Worm (Caenorhabditis elegans) whole organism, L4 larva: ENCODE data around the gene epi-1.

Experiments used
- daf-12 ChIP-seq: fragments of 150-350 bp; optimal IDR thresholded peaks from 2 replicates; lab custom pipeline; 2014; ENCODE audit warnings: missing biosample characterization, missing genetic modification reagents, missing genetic modification characterization
- fos-1 ChIP-seq: fragments of 150-350 bp; optimal IDR thresholded peaks from 2 replicates; lab custom pipeline; 2014; ENCODE audit warnings: missing biosample characterization, missing genetic modification characterization
- lin-39 ChIP-seq: fragments of 150-350 bp; optimal IDR thresholded peaks from 2 replicates; lab custom pipeline; 2014; ENCODE audit warnings: missing biosample characterization, missing genetic modification reagents, missing genetic modification characterization
- madf-9 ChIP-seq: fragments of 200-800 bp; sonication (Bioruptor generic); conservative IDR thresholded peaks from 2 replicates; pipeline ENCODE4 v1.3.6; 2022; ENCODE audit warnings: missing genetic modification reagents, missing genetic modification characterization, missing compliant biosample characterization
- mdl-1 ChIP-seq, 2 experiments: fragments of 150-350 bp in 1 of 2; sonication (generic microtip) in 1 of 2; optimal IDR thresholded peaks; 2 replicates each; lab custom pipeline; 2014 to 2017; ENCODE audit warnings: missing biosample characterization in 2 of 2, missing genetic modification characterization in 2 of 2
- nhr-11 ChIP-seq: fragments of 150-350 bp; optimal IDR thresholded peaks from 2 replicates; lab custom pipeline; 2014; ENCODE audit warnings: missing biosample characterization, missing genetic modification characterization
- nhr-77 ChIP-seq: fragments of 150-350 bp; optimal IDR thresholded peaks from 2 replicates; lab custom pipeline; 2014; ENCODE audit warnings: missing biosample characterization, missing genetic modification characterization
- unc-39 ChIP-seq: sonication (generic microtip); optimal IDR thresholded peaks from 2 replicates; lab custom pipeline; 2017; ENCODE audit warnings: missing biosample characterization, missing genetic modification characterization
- zag-1 ChIP-seq: fragments of 150-350 bp; optimal IDR thresholded peaks from 2 replicates; lab custom pipeline; 2014; ENCODE audit warnings: missing biosample characterization, missing genetic modification characterization
- ztf-11 ChIP-seq: fragments of 150-350 bp; optimal IDR thresholded peaks from 2 replicates; lab custom pipeline; 2014; ENCODE audit warnings: missing biosample characterization, missing genetic modification characterization

DNA sequence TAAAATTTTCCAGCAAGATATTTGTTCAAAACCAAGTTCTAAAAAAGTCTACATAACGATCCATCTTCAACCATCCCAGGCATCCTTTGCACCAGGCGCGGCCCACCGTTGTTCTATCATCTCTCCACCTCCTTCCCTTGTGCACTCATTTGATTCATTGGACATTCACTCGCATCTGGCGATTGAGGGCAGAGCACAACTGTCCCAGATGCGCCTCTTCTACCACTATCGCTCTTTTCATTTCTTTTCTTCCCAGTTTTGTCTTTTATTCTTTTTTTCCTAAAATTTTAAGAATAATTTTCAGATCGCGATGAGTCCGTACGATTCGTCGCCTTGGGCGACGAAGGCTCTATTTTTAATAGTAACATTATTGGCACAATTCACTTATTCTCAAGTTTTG lies at the start of gene epi-1:
- TF ChIP-seq madf-9 (GFP tag; lab: Robert Waterston, UW) (no peak), fos-1 (tag; lab: Kevin White, UChicago) (no peak), daf-12 (tag; lab: Kevin White, UChicago) (no peak), mdl-1 (tag; optimal IDR thresholded peaks at IDR 0.05; lab: Kevin White, UChicago) (no peak), nhr-11 (tag; lab: Kevin White, UChicago) (no peak), unc-39 (no peak), zag-1 (tag; lab: Kevin White, UChicago) (no peak), ztf-11 (tag; lab: Kevin White, UChicago) (no peak), nhr-77 (tag; lab: Kevin White, UChicago) (no peak), lin-39 (tag; lab: Kevin White, UChicago) (no peak)
